Worm (Caenorhabditis elegans): ENCODE results near the gene cyn-2.

DNA sequence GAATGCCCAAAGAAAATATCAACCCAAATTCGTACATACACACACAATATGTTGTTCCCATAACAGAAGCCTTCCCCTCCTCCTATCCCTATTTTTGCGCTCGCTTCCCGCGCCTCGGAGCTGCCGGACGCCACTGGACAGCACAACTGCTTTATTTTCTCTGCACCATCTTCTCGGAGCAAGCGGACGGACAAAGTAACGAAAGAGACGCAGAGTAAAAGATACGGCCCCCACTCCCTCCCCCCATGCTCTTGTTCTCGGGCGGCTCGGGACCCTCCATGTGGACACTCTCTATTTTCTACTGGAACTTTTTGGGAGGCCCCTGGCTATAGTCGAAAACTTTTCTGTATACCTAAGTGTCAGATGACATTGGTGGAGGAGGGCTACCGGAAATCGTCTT is 5.4 kb downstream of the cyn-2 start:
- TF ChIP-seq flt-1 (GFP tag; IDR thresholded peaks at IDR 0.05) = no peak
- no peak for TF ChIP-seq ceh-36 (tag; optimal IDR thresholded peaks at IDR 0.05)
- no peak for TF ChIP-seq ama-1 (optimal IDR thresholded peaks at IDR 0.05)
- TF ChIP-seq tbx-11 (GFP tag; IDR thresholded peaks at IDR 0.05) = no peak
- no peak for TF ChIP-seq ceh-13 (GFP tag; optimal IDR thresholded peaks at IDR 0.05)
- no peak for TF ChIP-seq hmbx-1 (tag; optimal IDR thresholded peaks at IDR 0.05)
- TF ChIP-seq hnd-1 (tag; optimal IDR thresholded peaks at IDR 0.05) = no peak
- TF ChIP-seq pes-1 (GFP tag; IDR thresholded peaks at IDR 0.05) = no peak
